Worm (Caenorhabditis elegans): Measurements from ENCODE around the gene F45G2.7.
"Not testable (repeated sequence)": the region's sequence is repeated elsewhere in the genome, so short reads cannot be mapped to it uniquely, and the experiment has no call there.

The F45G2.7 gene

ce11 chrIII:13409498-13409897 is 24.8 kb downstream of the F45G2.7 start, which contains the start of gene myo-6:
Gene myo-6, plus strand, starts transcription at chrIII:13409798.
- TF ChIP-seq cog-1 (tag; optimal IDR thresholded peaks at IDR 0.05) (no peak), tab-1 (GFP tag; IDR thresholded peaks at IDR 0.05) (no peak), ztf-23 (GFP tag; IDR thresholded peaks at IDR 0.05) (no peak), flt-1 (GFP tag; IDR thresholded peaks at IDR 0.05) (no peak), med-1 (GFP tag; optimal IDR thresholded peaks at IDR 0.05; ENCODE audit: insufficient read depth) (no peak), T22C8.4 (GFP tag; IDR thresholded peaks at IDR 0.05) (no peak), klf-2 (GFP tag; conservative IDR thresholded peaks at IDR 0.05) (no peak), ref-1 (GFP tag; conservative IDR thresholded peaks at IDR 0.05) (no peak), ztf-29 (GFP tag; IDR thresholded peaks at IDR 0.05) (no peak)

ce11 chrIII:13405504-13405903 is 28.8 kb downstream of the F45G2.7 start, which contains the start of gene nas-1:
Gene nas-1, plus strand, starts transcription at chrIII:13405804.
- no peak for TF ChIP-seq flt-1 (GFP tag; IDR thresholded peaks at IDR 0.05)
- no peak for TF ChIP-seq klf-2 (GFP tag; conservative IDR thresholded peaks at IDR 0.05)
- no peak for TF ChIP-seq ztf-29 (GFP tag; IDR thresholded peaks at IDR 0.05)
- TF ChIP-seq tab-1 (GFP tag; IDR thresholded peaks at IDR 0.05) = no peak
- no peak for TF ChIP-seq ztf-23 (GFP tag; IDR thresholded peaks at IDR 0.05)

DNA sequence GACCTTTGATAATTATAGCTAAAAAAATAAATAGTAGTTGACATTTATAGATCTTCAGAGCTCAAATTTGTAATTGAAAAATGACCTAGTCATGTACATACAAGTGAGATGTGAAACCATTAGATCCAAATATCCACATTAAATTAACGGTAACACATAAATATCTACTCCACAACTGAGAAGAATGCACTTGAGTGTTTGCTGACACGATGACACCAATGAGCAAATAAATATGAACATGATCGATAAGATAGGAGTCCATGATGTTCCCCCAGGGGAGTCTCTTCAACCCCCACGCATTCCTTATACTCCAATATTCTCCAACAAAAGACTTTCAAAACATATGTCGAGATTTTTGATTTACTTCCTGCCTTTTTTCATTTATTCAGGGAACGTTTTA is 29.9 kb downstream of the F45G2.7 start, which contains the start of gene ttr-52:
ttr-52 (plus strand) TSS at position 301 of the 400 bp plus-strand sequence.
- no peak for TF ChIP-seq klf-2 (GFP tag; conservative IDR thresholded peaks at IDR 0.05)

ce11 chrIII:13402934-13403333 is 31.4 kb downstream of the F45G2.7 start, which contains the start of gene mig-18:
Gene mig-18, plus strand, starts transcription at chrIII:13403234.
- TF ChIP-seq tab-1 (GFP tag; IDR thresholded peaks at IDR 0.05) (no peak), klf-2 (GFP tag; conservative IDR thresholded peaks at IDR 0.05) (no peak), ztf-23 (GFP tag; IDR thresholded peaks at IDR 0.05) (no peak), med-1 (GFP tag; optimal IDR thresholded peaks at IDR 0.05; ENCODE audit: insufficient read depth) (no peak), cog-1 (tag; optimal IDR thresholded peaks at IDR 0.05) (no peak), ztf-29 (GFP tag; IDR thresholded peaks at IDR 0.05) (no peak), T22C8.4 (GFP tag; IDR thresholded peaks at IDR 0.05) (no peak), flt-1 (GFP tag; IDR thresholded peaks at IDR 0.05) (no peak), ref-1 (GFP tag; conservative IDR thresholded peaks at IDR 0.05) (no peak)

ce11 chrIII:13401673-13402258 is 32.5 kb downstream of the F45G2.7 start, which contains the start of the genes srlf-9 and srlf-10:
Gene srlf-9, minus strand, starts transcription at chrIII:13401773.
Gene srlf-10, plus strand, starts transcription at chrIII:13402208.
- not testable (repeated sequence) for TF ChIP-seq ztf-29 (GFP tag; IDR thresholded peaks at IDR 0.05); ref-1 (GFP tag; conservative IDR thresholded peaks at IDR 0.05); ztf-23 (GFP tag; IDR thresholded peaks at IDR 0.05)

ce11 chrIII:13395262-13395661 is 39.0 kb downstream of the F45G2.7 start, which contains the start of gene F11F1.1:
Gene F11F1.1, plus strand, starts transcription at chrIII:13395562.
- no peak for TF ChIP-seq klf-2 (GFP tag; conservative IDR thresholded peaks at IDR 0.05)
- TF ChIP-seq ztf-23 (GFP tag; IDR thresholded peaks at IDR 0.05) = no peak
- no peak for TF ChIP-seq cog-1 (tag; optimal IDR thresholded peaks at IDR 0.05)
- no peak for TF ChIP-seq T22C8.4 (GFP tag; IDR thresholded peaks at IDR 0.05)
- no peak for TF ChIP-seq flt-1 (GFP tag; IDR thresholded peaks at IDR 0.05)
- no peak for TF ChIP-seq med-1 (GFP tag; optimal IDR thresholded peaks at IDR 0.05; ENCODE audit: insufficient read depth)
- no peak for TF ChIP-seq ref-1 (GFP tag; conservative IDR thresholded peaks at IDR 0.05)
- no peak for TF ChIP-seq ztf-29 (GFP tag; IDR thresholded peaks at IDR 0.05)
- no peak for TF ChIP-seq tab-1 (GFP tag; IDR thresholded peaks at IDR 0.05)

ce11 chrIII:13393647-13394046 is 40.7 kb downstream of the F45G2.7 start, which contains the start of gene qdpr-1:
Gene qdpr-1, plus strand, starts transcription at chrIII:13393910.
- TF ChIP-seq flt-1 (GFP tag; IDR thresholded peaks at IDR 0.05) (no peak), ztf-29 (GFP tag; IDR thresholded peaks at IDR 0.05) (no peak), cog-1 (tag; optimal IDR thresholded peaks at IDR 0.05) (no peak), klf-2 (GFP tag; conservative IDR thresholded peaks at IDR 0.05) (no peak), T22C8.4 (GFP tag; IDR thresholded peaks at IDR 0.05) (no peak), med-1 (GFP tag; optimal IDR thresholded peaks at IDR 0.05; ENCODE audit: insufficient read depth) (no peak), tab-1 (GFP tag; IDR thresholded peaks at IDR 0.05) (no peak), ztf-23 (GFP tag; IDR thresholded peaks at IDR 0.05) (no peak), ref-1 (GFP tag; conservative IDR thresholded peaks at IDR 0.05) (no peak)

ce11 chrIII:13393239-13393638 is 41.1 kb downstream of the F45G2.7 start, which contains the start of gene dnj-17:
Gene dnj-17, minus strand, starts transcription at chrIII:13393339.
- TF ChIP-seq ztf-23 (GFP tag; IDR thresholded peaks at IDR 0.05) (no peak), klf-2 (GFP tag; conservative IDR thresholded peaks at IDR 0.05) (no peak), ref-1 (GFP tag; conservative IDR thresholded peaks at IDR 0.05) (no peak), cog-1 (tag; optimal IDR thresholded peaks at IDR 0.05) (no peak), ztf-29 (GFP tag; IDR thresholded peaks at IDR 0.05) (no peak), flt-1 (GFP tag; IDR thresholded peaks at IDR 0.05) (no peak), T22C8.4 (GFP tag; IDR thresholded peaks at IDR 0.05) (no peak), med-1 (GFP tag; optimal IDR thresholded peaks at IDR 0.05; ENCODE audit: insufficient read depth) (no peak), tab-1 (GFP tag; IDR thresholded peaks at IDR 0.05) (no peak)

- TF ChIP-seq ztf-29 (GFP tag; IDR thresholded peaks at IDR 0.05) (no peak), ref-1 (GFP tag; conservative IDR thresholded peaks at IDR 0.05) (no peak), klf-2 (GFP tag; conservative IDR thresholded peaks at IDR 0.05) (no peak), med-1 (GFP tag; optimal IDR thresholded peaks at IDR 0.05; ENCODE audit: insufficient read depth) (no peak), ztf-23 (GFP tag; IDR thresholded peaks at IDR 0.05) (no peak), cog-1 (tag; optimal IDR thresholded peaks at IDR 0.05) (no peak), T22C8.4 (GFP tag; IDR thresholded peaks at IDR 0.05) (no peak), tab-1 (GFP tag; IDR thresholded peaks at IDR 0.05) (no peak), flt-1 (GFP tag; IDR thresholded peaks at IDR 0.05) (no peak)
Measured at ce11 chrIII:13390789-13391188, 43.5 kb downstream of the F45G2.7 start.

ce11 chrIII:13389078-13389477 is 45.2 kb downstream of the F45G2.7 start, which contains the start of gene T03F6.3:
Gene T03F6.3, plus strand, starts transcription at chrIII:13389395.
- no peak for TF ChIP-seq flt-1 (GFP tag; IDR thresholded peaks at IDR 0.05)
- no peak for TF ChIP-seq tab-1 (GFP tag; IDR thresholded peaks at IDR 0.05)
- no peak for TF ChIP-seq ztf-23 (GFP tag; IDR thresholded peaks at IDR 0.05)
- TF ChIP-seq ztf-29 (GFP tag; IDR thresholded peaks at IDR 0.05) = no peak
- no peak for TF ChIP-seq T22C8.4 (GFP tag; IDR thresholded peaks at IDR 0.05)
- no peak for TF ChIP-seq ref-1 (GFP tag; conservative IDR thresholded peaks at IDR 0.05)
- TF ChIP-seq cog-1 (tag; optimal IDR thresholded peaks at IDR 0.05) = no peak
- TF ChIP-seq klf-2 (GFP tag; conservative IDR thresholded peaks at IDR 0.05) = no peak
- no peak for TF ChIP-seq med-1 (GFP tag; optimal IDR thresholded peaks at IDR 0.05; ENCODE audit: insufficient read depth)
